Worm (Caenorhabditis elegans): ENCODE results near the gene C23H5.15.

DNA sequence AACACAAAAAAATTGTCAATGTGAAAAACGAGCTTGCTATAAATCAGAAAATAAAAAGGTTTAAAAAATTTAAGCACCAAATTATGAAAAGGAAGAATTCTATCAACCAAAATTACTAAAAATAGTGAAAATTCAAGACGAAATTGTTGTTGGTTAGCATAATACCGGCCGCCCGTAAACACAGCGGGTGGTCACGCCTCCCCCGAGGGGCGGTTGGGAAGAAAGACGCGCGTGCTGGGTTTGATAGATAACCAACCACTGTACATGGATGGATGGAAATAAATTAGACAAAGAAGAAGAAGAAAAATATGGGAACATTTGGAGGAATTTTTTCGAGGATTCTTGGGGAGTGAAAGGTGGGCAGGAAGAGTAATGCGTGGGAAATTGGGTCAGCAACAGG is 39.6 kb upstream of the C23H5.15 start:
- no peak for TF ChIP-seq tra-4 (tag; optimal IDR thresholded peaks at IDR 0.05)
- TF ChIP-seq B0310.2 (tag; optimal IDR thresholded peaks at IDR 0.05): no peak
- TF ChIP-seq F13C5.2 (tag; optimal IDR thresholded peaks at IDR 0.05): no peak
- no peak for TF ChIP-seq flt-1 (GFP tag; IDR thresholded peaks at IDR 0.05)
- TF ChIP-seq scrt-1 (GFP tag; IDR thresholded peaks at IDR 0.05): no peak
- TF ChIP-seq ama-1 (optimal IDR thresholded peaks at IDR 0.05): no peak
- TF ChIP-seq tbx-11 (GFP tag; IDR thresholded peaks at IDR 0.05): no peak
